Worm (Caenorhabditis elegans): ENCODE measurements around the gene C44C10.3.

The C44C10.3 gene

DNA sequence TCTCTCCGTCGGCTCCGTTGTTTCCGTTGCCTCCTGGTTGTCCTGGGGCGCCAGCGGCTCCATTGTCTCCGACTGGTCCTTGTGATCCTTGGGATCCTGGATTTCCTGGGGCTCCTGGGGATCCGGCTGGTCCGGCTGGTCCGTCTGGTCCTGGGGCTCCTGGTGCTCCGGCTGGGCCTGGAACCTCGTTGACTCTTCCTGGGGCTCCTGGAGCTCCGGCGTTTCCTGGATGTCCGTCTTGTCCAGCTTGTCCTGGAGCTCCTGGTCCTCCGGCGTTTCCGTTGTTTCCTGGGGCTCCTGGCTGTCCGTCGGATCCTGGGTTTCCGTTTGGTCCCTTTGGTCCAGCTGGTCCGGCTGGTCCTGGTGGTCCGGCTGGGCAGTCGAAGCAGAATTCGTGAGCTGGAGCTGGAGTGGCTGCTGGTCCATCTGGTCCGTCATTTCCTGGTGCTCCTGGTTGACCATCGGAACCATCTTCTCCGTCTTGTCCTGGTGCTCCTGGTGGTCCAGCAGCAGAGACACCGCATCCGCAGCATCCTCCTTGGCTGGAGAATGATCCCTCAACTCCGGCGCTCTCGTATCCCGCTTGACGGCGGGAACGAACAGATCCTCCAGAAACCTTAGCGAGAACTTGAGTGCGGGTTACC is 9.2 kb downstream of the C44C10.3 start:
- TF ChIP-seq pax-3 (tag; optimal IDR thresholded peaks at IDR 0.05) (no peak), elt-2 (tag; optimal IDR thresholded peaks at IDR 0.05) (no peak), nhr-71 (tag; optimal IDR thresholded peaks at IDR 0.05) (no peak)

DNA sequence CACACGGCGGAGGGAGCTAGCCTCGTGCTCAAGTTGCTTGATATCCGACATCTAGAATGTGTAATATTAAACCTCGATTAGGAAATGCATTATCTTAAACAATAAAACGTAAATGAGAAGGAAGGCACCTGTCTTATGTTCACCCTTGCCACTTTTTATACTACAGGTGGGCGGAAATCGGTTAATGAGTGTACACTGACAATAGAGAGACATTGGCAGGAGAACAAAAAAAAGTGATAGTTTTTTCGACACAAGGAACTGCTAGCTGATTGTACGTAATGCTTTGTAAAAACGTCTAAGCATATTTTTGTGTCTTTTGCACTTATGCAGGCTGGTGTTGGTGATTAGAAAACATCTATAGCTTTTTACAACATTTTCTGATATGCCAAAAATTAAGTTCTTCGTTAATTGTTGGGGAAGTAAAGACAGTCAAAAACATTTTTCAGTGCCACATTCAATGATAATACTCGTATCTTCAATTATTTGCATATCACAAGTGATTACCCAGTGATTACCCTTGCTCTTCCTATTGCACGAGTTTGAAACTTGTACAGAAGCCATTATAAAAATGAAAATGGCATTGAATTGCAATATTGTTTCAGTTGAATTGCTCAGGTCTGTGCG is 10.0 kb downstream of the C44C10.3 start, which contains the start of gene col-180:
TSS of gene col-180 (minus strand) at position 51 of the 624 bp plus-strand sequence.
- TF ChIP-seq blmp-1 (tag; optimal IDR thresholded peaks at IDR 0.05) (peak; percentile 22), nhr-20 (tag; optimal IDR thresholded peaks at IDR 0.05) (no peak)

DNA sequence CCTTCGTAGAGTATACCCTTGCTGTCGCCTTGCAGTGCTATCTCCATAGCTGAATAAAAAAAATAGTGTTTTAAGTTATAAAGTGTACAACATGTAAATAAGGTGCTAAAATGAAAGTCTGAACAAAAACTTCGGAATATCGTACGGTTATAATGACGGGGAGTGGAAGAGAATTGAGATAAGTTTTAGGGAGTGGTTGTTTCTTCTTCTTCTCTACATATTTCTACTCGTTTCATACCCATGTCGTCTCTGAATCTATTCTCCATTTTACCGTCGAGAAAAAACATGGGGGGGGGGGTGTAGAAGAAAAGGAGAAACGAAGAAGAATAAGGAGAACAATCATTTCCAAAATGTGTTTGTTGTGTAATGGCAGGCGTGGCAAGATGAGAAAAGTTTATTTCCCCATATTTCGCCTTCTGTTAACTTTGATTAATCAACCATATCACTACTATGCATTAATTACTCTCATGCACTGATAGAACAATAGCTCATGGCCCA is 14.2 kb downstream of the C44C10.3 start, which contains the start of gene C44C10.9:
TSS of gene C44C10.9 (minus strand) at position 51 of the 498 bp plus-strand sequence.
- no peak for TF ChIP-seq unc-30 (tag; optimal IDR thresholded peaks at IDR 0.05)
- TF ChIP-seq nhr-20 (tag; optimal IDR thresholded peaks at IDR 0.05) = peak; percentile 13
- TF ChIP-seq ceh-90 (tag; optimal IDR thresholded peaks at IDR 0.05) = no peak
- no peak for TF ChIP-seq aha-1 (tag; optimal IDR thresholded peaks at IDR 0.05)
- TF ChIP-seq nhr-85 (tag) = peak; percentile 61
- peak; percentile 53 for TF ChIP-seq blmp-1 (tag; optimal IDR thresholded peaks at IDR 0.05)
- no peak for TF ChIP-seq efl-1 (optimal IDR thresholded peaks at IDR 0.05)
- TF ChIP-seq efl-1 (GFP tag; optimal IDR thresholded peaks at IDR 0.05 in 1 of 2) = no peak
- TF ChIP-seq skn-1 (tag; optimal IDR thresholded peaks at IDR 0.05) = no peak
- no peak for TF ChIP-seq hlh-17 (GFP tag; optimal IDR thresholded peaks at IDR 0.05; ENCODE audit: borderline replicate concordance)
- TF ChIP-seq unc-62 (GFP tag; optimal IDR thresholded peaks at IDR 0.05) = no peak
- TF ChIP-seq tbx-2 (tag; optimal IDR thresholded peaks at IDR 0.05) = no peak
- TF ChIP-seq lin-14 (GFP tag; optimal IDR thresholded peaks at IDR 0.05) = peak; percentile 56
- no peak for TF ChIP-seq ama-1 (optimal IDR thresholded peaks at IDR 0.05)
- no peak for TF ChIP-seq nhr-237 (tag; optimal IDR thresholded peaks at IDR 0.05)
- TF ChIP-seq rnt-1 (tag; optimal IDR thresholded peaks at IDR 0.05) = no peak
- no peak for TF ChIP-seq nhr-28 (tag; optimal IDR thresholded peaks at IDR 0.05)
- no peak for TF ChIP-seq xbp-1 (tag; optimal IDR thresholded peaks at IDR 0.05)
- no peak for TF ChIP-seq nhr-71 (tag; optimal IDR thresholded peaks at IDR 0.05)
- peak; percentile 10 for TF ChIP-seq snu-23 (GFP tag; optimal IDR thresholded peaks at IDR 0.05)
- TF ChIP-seq nhr-77 (tag; optimal IDR thresholded peaks at IDR 0.05) = no peak
- no peak for TF ChIP-seq snpc-4 (tag; optimal IDR thresholded peaks at IDR 0.05)
- no peak for TF ChIP-seq nhr-19 (GFP tag; conservative IDR thresholded peaks at IDR 0.05)
- TF ChIP-seq efl-3 (GFP tag; optimal IDR thresholded peaks at IDR 0.05) = no peak

DNA sequence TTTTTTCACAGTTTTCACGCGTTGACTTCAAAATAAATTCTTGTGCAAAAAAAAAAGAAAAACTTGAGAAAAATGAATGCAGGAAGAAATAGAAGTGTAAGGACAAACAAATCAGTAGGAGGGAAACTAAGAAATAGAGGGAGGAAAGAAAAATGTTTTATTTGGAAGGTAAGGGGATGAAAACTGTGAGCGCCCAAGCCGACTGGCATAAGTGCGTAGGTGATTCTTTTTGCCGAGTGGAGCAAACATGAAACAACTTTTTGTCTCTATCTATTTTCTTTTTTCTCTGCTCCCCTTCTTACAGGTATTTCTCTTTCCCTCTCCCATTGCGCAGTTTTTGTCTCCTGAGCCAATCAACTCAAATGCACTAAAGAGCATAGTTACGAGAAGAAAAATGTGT is 16.4 kb downstream of the C44C10.3 start:
- TF ChIP-seq lin-14 (GFP tag; optimal IDR thresholded peaks at IDR 0.05) (peak; percentile 20), F16B12.6 (tag; optimal IDR thresholded peaks at IDR 0.05) (no peak)

DNA sequence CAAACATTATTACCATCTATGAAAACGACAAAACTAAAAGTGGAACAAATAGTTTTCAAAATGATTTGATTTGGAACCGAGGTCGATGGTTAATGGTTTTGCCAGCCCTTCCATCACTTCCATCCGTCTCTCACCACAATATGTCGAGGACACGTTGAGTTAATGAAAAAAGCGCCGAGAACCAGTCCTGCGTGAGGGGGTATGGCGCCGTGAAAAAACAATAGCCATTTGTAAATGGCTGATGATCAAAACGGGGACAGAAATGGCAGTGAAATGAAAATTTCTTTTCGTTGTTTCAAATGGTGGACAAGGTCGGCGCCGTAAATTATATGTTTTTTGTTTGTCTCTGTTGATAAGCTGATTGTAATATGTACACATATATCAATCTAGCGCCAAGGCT is 17.7 kb downstream of the C44C10.3 start:
- peak; percentile 5; the same call in 1 of the 2 replicates for TF ChIP-seq grh-1 (GFP tag; IDR thresholded peaks at IDR 0.05)
- peak; percentile 36 for TF ChIP-seq nhr-20 (tag; optimal IDR thresholded peaks at IDR 0.05)
- no peak for TF ChIP-seq ztf-4 (tag; optimal IDR thresholded peaks at IDR 0.05)
- TF ChIP-seq unc-130 (tag; optimal IDR thresholded peaks at IDR 0.05) = no peak
- TF ChIP-seq tbx-2 (tag; optimal IDR thresholded peaks at IDR 0.05) = no peak
- TF ChIP-seq zag-1 (tag; optimal IDR thresholded peaks at IDR 0.05) = no peak
- TF ChIP-seq ceh-82 (tag; optimal IDR thresholded peaks at IDR 0.05) = no peak
- no peak for TF ChIP-seq lir-3 (tag; optimal IDR thresholded peaks at IDR 0.05; ENCODE audit: poor library complexity)
- peak; percentile 0 for TF ChIP-seq nhr-71 (tag; optimal IDR thresholded peaks at IDR 0.05)
- TF ChIP-seq pqm-1 (tag; optimal IDR thresholded peaks at IDR 0.05) = no peak
- TF ChIP-seq C16A3.4 (tag; optimal IDR thresholded peaks at IDR 0.05) = no peak
- TF ChIP-seq lin-14 (GFP tag; optimal IDR thresholded peaks at IDR 0.05) = peak; percentile 63
- TF ChIP-seq elt-3 (tag; optimal IDR thresholded peaks at IDR 0.05) = peak in 2 of 6 experiments; percentile 2 to 4
- TF ChIP-seq unc-98 (GFP tag; IDR thresholded peaks at IDR 0.05) = no peak
- no peak for TF ChIP-seq F16B12.6 (tag; optimal IDR thresholded peaks at IDR 0.05)
- TF ChIP-seq sptf-1 (tag; optimal IDR thresholded peaks at IDR 0.05) = no peak
- no peak for TF ChIP-seq dsc-1 (tag; optimal IDR thresholded peaks at IDR 0.05)
- TF ChIP-seq ceh-63 (GFP tag; optimal IDR thresholded peaks at IDR 0.05) = no peak
- TF ChIP-seq snpc-4 (tag; optimal IDR thresholded peaks at IDR 0.05) = no peak
- peak; percentile 88 for TF ChIP-seq nhr-85 (tag)
- TF ChIP-seq efl-3 (GFP tag; optimal IDR thresholded peaks at IDR 0.05) = no peak
- no peak for TF ChIP-seq alr-1 (tag; optimal IDR thresholded peaks at IDR 0.05; ENCODE audit: borderline replicate concordance)
- TF ChIP-seq nhr-77 (tag; optimal IDR thresholded peaks at IDR 0.05) = no peak
- peak; percentile 79 for TF ChIP-seq blmp-1 (tag; optimal IDR thresholded peaks at IDR 0.05)
- peak; percentile 25 for TF ChIP-seq snu-23 (GFP tag; optimal IDR thresholded peaks at IDR 0.05)
- peak; percentile 51 for TF ChIP-seq nhr-90 (tag; optimal IDR thresholded peaks at IDR 0.05; ENCODE audit: poor library complexity)

Data from whole organism, L1 larva.